Fruit fly (Drosophila melanogaster): ENCODE results near the gene CG13251.

DNA sequence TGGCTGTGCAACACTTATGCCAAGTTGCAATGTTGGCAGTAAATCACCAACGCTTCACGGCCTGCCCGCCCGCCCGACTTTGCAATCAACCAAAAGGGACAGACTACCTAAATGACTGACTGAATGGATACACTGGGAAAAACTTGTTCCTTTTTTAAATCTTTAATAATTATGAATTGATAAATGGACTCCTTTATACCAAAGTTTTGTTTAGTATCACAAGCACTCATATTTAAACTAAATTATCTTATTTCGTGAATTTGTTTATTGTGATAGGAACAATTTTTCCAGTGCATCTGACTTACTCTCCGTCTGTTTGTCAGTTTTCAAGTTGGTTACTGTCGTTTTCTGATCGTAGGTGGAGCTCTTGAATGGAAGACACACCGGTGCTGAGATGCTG is 36.4 kb upstream of the CG13251 start:
- TF ChIP-seq h (optimal IDR thresholded peaks at IDR 0.05) (no peak), insv (optimal IDR thresholded peaks at IDR 0.05) (no peak), Sin3A (optimal IDR thresholded peaks at IDR 0.05) (no peak), Myc (optimal IDR thresholded peaks at IDR 0.05) (no peak), psq (optimal IDR thresholded peaks at IDR 0.05) (no peak), ttk (optimal IDR thresholded peaks at IDR 0.05) (no peak)
